Worm (Caenorhabditis elegans): Measurements from ENCODE around the gene C10B5.3.

Gene C10B5.3

DNA sequence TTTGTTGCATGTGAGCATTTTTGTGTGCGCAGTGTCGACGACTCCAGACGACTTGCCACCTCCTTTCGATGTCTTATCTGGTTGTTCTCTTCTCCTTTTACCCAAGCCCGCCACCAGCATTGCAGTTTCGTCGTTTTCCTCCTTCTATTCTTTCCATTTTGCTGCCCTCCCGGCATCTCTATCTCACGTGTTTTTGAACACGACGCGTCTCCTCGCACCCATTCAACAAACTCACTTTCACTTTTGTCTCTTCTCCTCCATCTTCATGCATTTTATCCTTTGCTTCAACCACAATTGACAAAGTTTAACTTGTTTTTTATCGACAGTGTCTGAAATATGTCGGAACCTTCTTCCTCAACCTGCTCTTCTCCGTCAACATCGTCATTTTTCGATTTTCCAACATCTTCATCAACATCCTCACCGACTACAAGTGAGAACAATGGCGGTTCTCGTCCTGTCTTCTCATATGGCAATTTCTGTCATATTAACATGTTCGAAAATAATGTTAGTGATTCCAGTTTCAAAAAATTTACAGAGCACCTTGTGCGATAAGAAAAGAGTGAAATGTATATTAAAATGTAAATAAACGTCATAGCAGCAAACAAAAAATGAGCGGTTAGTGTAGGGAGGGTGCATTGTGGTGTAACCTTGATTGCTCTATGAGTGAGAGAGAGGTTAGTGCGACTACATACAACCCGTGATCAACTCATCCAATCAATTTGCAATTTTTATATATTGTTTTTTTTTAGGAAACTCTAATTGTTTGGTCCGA is 22.8 kb upstream of the C10B5.3 start, which contains the start of gene fip-4 (continued):
- TF ChIP-seq php-3 (GFP tag; IDR thresholded peaks at IDR 0.05) (no peak), ZK337.2 (GFP tag; IDR thresholded peaks at IDR 0.05) (no peak), pqm-1 (tag; optimal IDR thresholded peaks at IDR 0.05) (peak; percentile 11), T26A8.4 (GFP tag; IDR thresholded peaks at IDR 0.05) (no peak), duxl-1 (tag; optimal IDR thresholded peaks at IDR 0.05; ENCODE audit: poor library complexity) (no peak), madf-9 (GFP tag; conservative IDR thresholded peaks at IDR 0.05) (no peak), jun-1 (tag; optimal IDR thresholded peaks at IDR 0.05) (no peak), nhr-41 (GFP tag; IDR thresholded peaks at IDR 0.05) (peak; percentile 57; the same call in 1 of the 2 replicates), mdt-29 (GFP tag; IDR thresholded peaks at IDR 0.05) (no peak)

DNA sequence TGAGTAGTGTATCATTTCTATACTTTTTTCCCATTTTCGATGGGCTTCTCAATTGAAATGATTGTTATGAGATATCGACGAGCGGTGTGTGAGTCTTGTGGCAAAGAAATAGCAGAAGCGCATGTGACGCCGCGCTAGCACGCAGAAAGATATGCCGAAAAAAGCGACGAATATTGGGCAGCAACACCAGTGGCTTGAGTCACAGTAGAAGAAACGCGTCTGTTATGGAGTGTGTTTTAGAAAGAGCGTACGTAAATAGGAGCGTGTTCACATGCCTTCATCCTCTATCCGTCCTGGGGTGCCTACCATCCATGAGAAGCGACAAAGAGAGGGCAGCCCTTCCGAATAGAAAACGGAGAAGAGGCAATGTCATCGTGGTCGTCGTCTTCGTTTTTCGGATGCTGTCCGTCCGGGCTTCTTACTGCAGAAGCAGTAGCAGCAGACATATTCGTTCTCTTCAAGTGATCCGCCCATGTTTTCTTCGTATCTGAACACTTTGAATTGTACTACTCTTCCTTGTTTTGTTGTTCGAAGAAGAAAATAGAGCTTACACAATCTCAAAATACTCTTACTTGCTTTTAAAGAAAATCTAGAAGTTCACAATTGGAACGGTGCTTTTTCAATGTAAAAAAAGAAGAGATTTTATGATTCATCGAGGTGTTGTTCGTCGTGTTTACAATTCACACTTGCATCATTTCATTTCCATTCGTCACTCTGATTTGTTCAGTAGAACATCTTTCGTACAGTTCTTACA is 22.0 kb upstream of the C10B5.3 start:
- no peak for TF ChIP-seq pha-4 (GFP tag; IDR thresholded peaks at IDR 0.05)
- no peak for TF ChIP-seq pha-4 (tag; optimal IDR thresholded peaks at IDR 0.05)
- no peak for TF ChIP-seq lin-13 (GFP tag; optimal IDR thresholded peaks at IDR 0.05)
- TF ChIP-seq mes-2 (tag; optimal IDR thresholded peaks at IDR 0.05; ENCODE audit: poor library complexity, severe bottlenecking): peak; percentile 26
- 0 out of 2 replicates have a peak, but pooled peaks have one; percentile 12 for TF ChIP-seq set-16 (GFP tag; IDR thresholded peaks at IDR 0.05)
- TF ChIP-seq dve-1 (tag; optimal IDR thresholded peaks at IDR 0.05; ENCODE audit: insufficient read depth): no peak
- TF ChIP-seq fkh-10 (GFP tag; optimal IDR thresholded peaks at IDR 0.05): no peak
- no peak for TF ChIP-seq jun-1 (tag; optimal IDR thresholded peaks at IDR 0.05)
- TF ChIP-seq nhr-102 (tag; optimal IDR thresholded peaks at IDR 0.05): no peak
- no peak for TF ChIP-seq gei-8 (GFP tag; optimal IDR thresholded peaks at IDR 0.05)
- no peak for TF ChIP-seq F49E8.2 (tag; optimal IDR thresholded peaks at IDR 0.05; ENCODE audit: borderline replicate concordance)
- no peak for TF ChIP-seq zfp-3 (GFP tag; conservative IDR thresholded peaks at IDR 0.05)
- TF ChIP-seq zip-2 (tag; optimal IDR thresholded peaks at IDR 0.05): no peak
- TF ChIP-seq Y48G9A.11 (GFP tag; IDR thresholded peaks at IDR 0.05): no peak
- no peak for TF ChIP-seq Y105C5A.15 (GFP tag; IDR thresholded peaks at IDR 0.05)
- no peak for TF ChIP-seq skn-1 (tag; optimal IDR thresholded peaks at IDR 0.05)
- no peak for TF ChIP-seq lin-39 (tag; optimal IDR thresholded peaks at IDR 0.05)
- TF ChIP-seq unc-39 (tag; optimal IDR thresholded peaks at IDR 0.05): no peak
- no peak for TF ChIP-seq daf-16 (GFP tag; optimal IDR thresholded peaks at IDR 0.05)
- TF ChIP-seq daf-16 (tag; optimal IDR thresholded peaks at IDR 0.05): peak; percentile 15
- no peak for TF ChIP-seq ztf-11 (tag; optimal IDR thresholded peaks at IDR 0.05)
- no peak for TF ChIP-seq ztf-7 (tag; optimal IDR thresholded peaks at IDR 0.05)
- TF ChIP-seq egl-27 (tag; optimal IDR thresholded peaks at IDR 0.05): no peak
- no peak for TF ChIP-seq fos-1 (tag; optimal IDR thresholded peaks at IDR 0.05)
- TF ChIP-seq cey-2 (tag; optimal IDR thresholded peaks at IDR 0.05; ENCODE audit: borderline replicate concordance, insufficient read depth): no peak
- no peak for TF ChIP-seq T20F7.1 (GFP tag; optimal IDR thresholded peaks at IDR 0.05)
- no peak for TF ChIP-seq R02D3.7 (tag; optimal IDR thresholded peaks at IDR 0.05)
- no peak for TF ChIP-seq nhr-76 (tag; optimal IDR thresholded peaks at IDR 0.05)
- TF ChIP-seq hlh-11 (tag; optimal IDR thresholded peaks at IDR 0.05): peak; percentile 59
- TF ChIP-seq spr-1 (tag; optimal IDR thresholded peaks at IDR 0.05): no peak
- TF ChIP-seq tag-97 (GFP tag; IDR thresholded peaks at IDR 0.05): no peak
- TF ChIP-seq vab-7 (GFP tag; IDR thresholded peaks at IDR 0.05): no peak
- TF ChIP-seq dmd-6 (GFP tag; IDR thresholded peaks at IDR 0.05): no peak
- no peak for TF ChIP-seq ceh-82 (tag; optimal IDR thresholded peaks at IDR 0.05)
- no peak for TF ChIP-seq ces-1 (GFP tag; optimal IDR thresholded peaks at IDR 0.05)
- TF ChIP-seq daf-19 (GFP tag; conservative IDR thresholded peaks at IDR 0.05): no peak
- no peak for TF ChIP-seq hmg-1.1 (GFP tag; IDR thresholded peaks at IDR 0.05)
- TF ChIP-seq ceh-20 (GFP tag; IDR thresholded peaks at IDR 0.05): no peak
- no peak for TF ChIP-seq ceh-28 (tag; optimal IDR thresholded peaks at IDR 0.05)

Data from whole organism, L4 larva.